Worm (Caenorhabditis elegans) whole organism, late embryonic: ENCODE data around the gene ssp-33.

Source experiments
- F13H6.1 ChIP-seq: sonication (generic microtip); optimal IDR thresholded peaks from 2 replicates; lab custom pipeline; 2016; ENCODE audit warnings: missing genetic modification characterization, missing compliant biosample characterization
- K02D7.2 ChIP-seq: sonication (generic microtip); optimal IDR thresholded peaks from 2 replicates; lab custom pipeline; 2017; ENCODE audit warnings: mild to moderate bottlenecking, missing genetic modification characterization, missing compliant biosample characterization
- ama-1 ChIP-seq: fragments of 150-350 bp; optimal IDR thresholded peaks from 2 replicates; lab custom pipeline; 2014
- ceh-24 ChIP-seq: sonication (generic microtip); optimal IDR thresholded peaks from 2 replicates; lab custom pipeline; 2016; ENCODE audit warnings: mild to moderate bottlenecking, missing genetic modification characterization, missing compliant biosample characterization
- ceh-34 ChIP-seq: sonication (generic microtip); optimal IDR thresholded peaks from 2 replicates; lab custom pipeline; 2016; ENCODE audit warnings: mild to moderate bottlenecking, missing genetic modification characterization, missing compliant biosample characterization
- ceh-45 ChIP-seq: fragments of 200-800 bp; sonication (Bioruptor generic); IDR thresholded peaks from 2 replicates; pipeline ENCODE4 v1.3.6; 2022; ENCODE audit warnings: missing genetic modification reagents, missing genetic modification characterization, missing compliant biosample characterization
- lin-11 ChIP-seq: fragments of 200-800 bp; sonication (Bioruptor generic); optimal IDR thresholded peaks from 2 replicates; lab custom pipeline; 2018; ENCODE audit warnings: mild to moderate bottlenecking, missing genetic modification characterization, missing compliant biosample characterization
- nhr-11 ChIP-seq: fragments of 150-350 bp; optimal IDR thresholded peaks from 2 replicates; lab custom pipeline; 2014; ENCODE audit warnings: missing biosample characterization, missing genetic modification characterization
- pha-2 ChIP-seq: sonication (generic microtip); optimal IDR thresholded peaks from 2 replicates; lab custom pipeline; 2017; ENCODE audit warnings: mild to moderate bottlenecking, missing genetic modification characterization, missing compliant biosample characterization
- pha-4 ChIP-seq: fragments of 150-350 bp; optimal IDR thresholded peaks from 2 replicates; lab custom pipeline; 2018; ENCODE audit warnings: missing biosample characterization, missing genetic modification reagents, missing genetic modification characterization
- ref-2 ChIP-seq: sonication (generic microtip); optimal IDR thresholded peaks from 2 replicates; lab custom pipeline; 2016; ENCODE audit warnings: missing genetic modification characterization, missing compliant biosample characterization
- unc-55 ChIP-seq: sonication (generic microtip); optimal IDR thresholded peaks from 2 replicates; lab custom pipeline; 2017; ENCODE audit warnings: missing biosample characterization, missing genetic modification reagents, missing genetic modification characterization
- unc-86 ChIP-seq: sonication (generic microtip); optimal IDR thresholded peaks from 2 replicates; lab custom pipeline; 2016; ENCODE audit warnings: missing genetic modification characterization, missing compliant biosample characterization
- zip-5 ChIP-seq: sonication (generic microtip); optimal IDR thresholded peaks from 2 replicates; lab custom pipeline; 2016; ENCODE audit warnings: missing genetic modification characterization, missing compliant biosample characterization

- TF ChIP-seq K02D7.2 (no peak), lin-11 (tag; lab: Kevin White, UChicago) (no peak), zip-5 (tag; lab: Kevin White, UChicago) (no peak), ceh-24 (tag; lab: Kevin White, UChicago) (no peak), ceh-45 (no peak), ceh-34 (tag; lab: Kevin White, UChicago) (no peak), nhr-11 (tag; lab: Kevin White, UChicago) (no peak), unc-55 (no peak), F13H6.1 (tag; lab: Kevin White, UChicago) (no peak), ama-1 (lab: Kevin White, UChicago) (no peak), pha-4 (tag; lab: Kevin White, UChicago) (no peak), pha-2 (tag; lab: Kevin White, UChicago) (no peak), ref-2 (tag; lab: Kevin White, UChicago) (no peak), unc-86 (no peak)
These were observed 26.5 kb upstream of the ssp-33 start, which contains the start of gene hsp-90 for ce11 chrV:14684359-14685312.
